Worm (Caenorhabditis elegans): Measurements from ENCODE around the gene epg-4.

The epg-4 gene

DNA sequence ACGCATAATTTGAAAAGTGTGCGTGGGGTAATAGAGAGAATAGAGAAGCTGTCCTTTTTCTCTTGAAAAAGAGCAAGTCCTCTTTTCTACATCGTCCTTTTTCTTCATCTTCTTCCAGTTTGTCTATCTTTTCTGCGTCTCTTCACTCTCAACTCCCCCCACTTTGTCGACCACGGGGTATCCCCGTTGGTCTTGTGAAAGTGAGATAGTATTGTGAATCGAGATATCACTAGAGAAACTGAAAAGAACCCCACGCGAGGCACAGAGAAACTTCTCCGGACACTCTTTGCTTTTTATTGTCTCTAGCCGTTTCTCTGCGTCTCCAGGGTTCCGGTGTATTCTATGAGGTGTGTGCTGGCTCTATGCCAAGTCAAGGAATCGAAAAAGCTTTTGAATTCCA lies 26.3 kb upstream of the epg-4 start (continued):
- peak; percentile 87 to 92 for TF ChIP-seq efl-1 (optimal IDR thresholded peaks at IDR 0.05)
- peak; percentile 61 to 97 for TF ChIP-seq efl-1 (GFP tag; optimal IDR thresholded peaks at IDR 0.05 in 1 of 2)
- TF ChIP-seq egl-13 (tag; optimal IDR thresholded peaks at IDR 0.05), result peak; percentile 82
- peak; percentile 90 for TF ChIP-seq rnt-1 (tag; optimal IDR thresholded peaks at IDR 0.05)
- peak; percentile 82 for TF ChIP-seq pax-3 (tag; optimal IDR thresholded peaks at IDR 0.05)
- peak; percentile 13 for TF ChIP-seq fkh-4 (tag; optimal IDR thresholded peaks at IDR 0.05; ENCODE audit: borderline replicate concordance)
- TF ChIP-seq grh-1 (GFP tag; IDR thresholded peaks at IDR 0.05), result peak; percentile 77
- TF ChIP-seq nhr-77 (tag; optimal IDR thresholded peaks at IDR 0.05), result peak; percentile 86
- peak; percentile 75 for TF ChIP-seq hpl-2 (GFP tag; optimal IDR thresholded peaks at IDR 0.05)
- peak; percentile 69 for TF ChIP-seq aly-2 (tag; optimal IDR thresholded peaks at IDR 0.05)
- TF ChIP-seq tlp-1 (tag; optimal IDR thresholded peaks at IDR 0.05), result no peak
- TF ChIP-seq ceh-8 (GFP tag; optimal IDR thresholded peaks at IDR 0.05), result peak; percentile 82
- TF ChIP-seq mep-1 (tag; optimal IDR thresholded peaks at IDR 0.05), result peak; percentile 94
- peak; percentile 51 for TF ChIP-seq pqm-1 (tag; optimal IDR thresholded peaks at IDR 0.05)
- TF ChIP-seq isw-1 (GFP tag; IDR thresholded peaks at IDR 0.05), result peak; percentile 93
- TF ChIP-seq irx-1 (tag; optimal IDR thresholded peaks at IDR 0.05), result peak; percentile 86
- peak; percentile 99 for TF ChIP-seq nhr-71 (tag; optimal IDR thresholded peaks at IDR 0.05)
- TF ChIP-seq dsc-1 (tag; optimal IDR thresholded peaks at IDR 0.05), result peak; percentile 86
- peak; percentile 52 for TF ChIP-seq nhr-237 (tag; optimal IDR thresholded peaks at IDR 0.05)
- no peak for TF ChIP-seq ceh-63 (GFP tag; optimal IDR thresholded peaks at IDR 0.05)
- peak; percentile 92 to 94 for TF ChIP-seq lsy-2 (tag; optimal IDR thresholded peaks at IDR 0.05)
- no peak for TF ChIP-seq unc-30 (tag; optimal IDR thresholded peaks at IDR 0.05)
- TF ChIP-seq C04F5.9 (tag; optimal IDR thresholded peaks at IDR 0.05), result peak; percentile 43
- TF ChIP-seq fkh-10 (GFP tag; optimal IDR thresholded peaks at IDR 0.05), result peak; percentile 91
- TF ChIP-seq jun-1 (tag; optimal IDR thresholded peaks at IDR 0.05), result peak; percentile 88
- TF ChIP-seq ces-1 (GFP tag; optimal IDR thresholded peaks at IDR 0.05), result no peak
- TF ChIP-seq lin-35 (GFP tag; optimal IDR thresholded peaks at IDR 0.05), result peak; percentile 78 to 83
- peak; percentile 71 for TF ChIP-seq unc-98 (GFP tag; IDR thresholded peaks at IDR 0.05)
- peak; percentile 70 for TF ChIP-seq skn-1 (tag; optimal IDR thresholded peaks at IDR 0.05)
- TF ChIP-seq C16A3.4 (tag; optimal IDR thresholded peaks at IDR 0.05), result peak; percentile 87
- TF ChIP-seq mef-2 (tag; optimal IDR thresholded peaks at IDR 0.05), result no peak
- TF ChIP-seq fos-1 (tag; optimal IDR thresholded peaks at IDR 0.05), result peak; percentile 91
- peak; percentile 95 for TF ChIP-seq nhr-20 (tag; optimal IDR thresholded peaks at IDR 0.05)
- TF ChIP-seq nhr-11 (tag; optimal IDR thresholded peaks at IDR 0.05), result peak; percentile 92
- no peak for TF ChIP-seq unc-62 (GFP tag; optimal IDR thresholded peaks at IDR 0.05)
- no peak for TF ChIP-seq sptf-1 (tag; optimal IDR thresholded peaks at IDR 0.05)
- TF ChIP-seq lin-39 (tag; optimal IDR thresholded peaks at IDR 0.05), result peak; percentile 72
- no peak for TF ChIP-seq alr-1 (tag; optimal IDR thresholded peaks at IDR 0.05; ENCODE audit: borderline replicate concordance)
- peak; percentile 100 for TF ChIP-seq egl-27 (tag; optimal IDR thresholded peaks at IDR 0.05)
- TF ChIP-seq xbp-1 (tag; optimal IDR thresholded peaks at IDR 0.05), result peak; percentile 88
- peak; percentile 94 for TF ChIP-seq swsn-7 (tag; optimal IDR thresholded peaks at IDR 0.05)
- peak; percentile 57 for TF ChIP-seq unc-130 (tag; optimal IDR thresholded peaks at IDR 0.05)
- peak; percentile 96 for TF ChIP-seq tbx-2 (tag; optimal IDR thresholded peaks at IDR 0.05)
- TF ChIP-seq lir-3 (tag; optimal IDR thresholded peaks at IDR 0.05; ENCODE audit: poor library complexity), result peak; percentile 75
- peak; percentile 49 for TF ChIP-seq zip-4 (GFP tag; optimal IDR thresholded peaks at IDR 0.05)

ce11 chrIII:7158709-7159108 lies 23.3 kb upstream of the epg-4 start, which contains the start of gene nuo-4:
nuo-4 (minus strand) TSS chrIII:7158809.
- no peak for TF ChIP-seq irx-1 (tag; optimal IDR thresholded peaks at IDR 0.05)
- TF ChIP-seq nhr-20 (tag; optimal IDR thresholded peaks at IDR 0.05), result no peak
- no peak for TF ChIP-seq nhr-76 (tag; optimal IDR thresholded peaks at IDR 0.05)
- TF ChIP-seq Y116A8C.19 (tag; optimal IDR thresholded peaks at IDR 0.05; ENCODE audit: borderline replicate concordance), result no peak
- no peak for TF ChIP-seq ceh-90 (tag; optimal IDR thresholded peaks at IDR 0.05)
- no peak for TF ChIP-seq tbx-2 (tag; optimal IDR thresholded peaks at IDR 0.05)
- TF ChIP-seq snpc-4 (tag; optimal IDR thresholded peaks at IDR 0.05), result no peak
- TF ChIP-seq unc-86 (tag; optimal IDR thresholded peaks at IDR 0.05), result no peak
